Worm (Caenorhabditis elegans): ENCODE measurements around the gene K08C7.6.

The K08C7.6 gene

DNA sequence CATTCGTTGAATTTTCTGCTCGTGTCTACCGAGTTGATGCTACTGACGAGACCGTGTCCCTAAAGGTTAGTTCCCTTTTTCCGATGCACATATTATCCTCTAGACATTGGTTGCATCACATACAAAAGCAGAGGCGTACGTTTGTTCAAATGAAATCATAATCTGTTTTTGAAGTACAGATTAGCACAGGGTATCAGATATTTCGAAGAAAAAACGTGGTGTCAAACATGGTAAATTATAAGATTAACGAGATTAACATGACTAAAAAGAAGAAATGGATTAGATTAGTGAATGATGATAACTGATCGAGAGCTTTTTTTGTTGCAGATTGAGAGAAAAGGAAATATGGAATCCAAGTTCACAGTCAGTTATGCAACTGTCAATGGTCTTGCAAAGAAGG, 33.2 kb upstream of the K08C7.6 start:
- TF ChIP-seq fkh-8 (tag; optimal IDR thresholded peaks at IDR 0.05) (peak; percentile 19), pax-3 (tag; optimal IDR thresholded peaks at IDR 0.05) (peak; percentile 67), lin-39 (tag; optimal IDR thresholded peaks at IDR 0.05) (no peak), dsc-1 (tag; optimal IDR thresholded peaks at IDR 0.05) (peak; percentile 84)

DNA sequence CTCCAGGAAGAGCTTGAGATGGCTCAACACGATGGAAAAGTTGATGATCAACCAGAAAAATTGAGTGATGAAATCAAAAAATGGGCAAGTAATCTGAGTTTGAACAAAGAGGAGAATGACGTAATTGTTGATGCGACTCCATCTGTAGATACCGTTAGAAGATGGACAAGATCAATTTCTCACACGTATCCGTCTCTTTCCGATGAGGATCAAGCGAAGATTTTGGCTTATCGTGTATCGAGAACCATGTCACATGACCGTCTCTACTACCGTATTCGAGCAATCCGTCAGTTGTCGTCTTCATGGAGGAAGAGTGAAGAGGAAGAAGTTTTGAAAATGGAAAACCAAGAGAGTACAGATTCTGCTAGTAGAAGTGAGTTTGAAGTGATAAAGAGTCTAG, 32.4 kb upstream of the K08C7.6 start:
- no peak for TF ChIP-seq snu-23 (GFP tag; optimal IDR thresholded peaks at IDR 0.05)
- peak; percentile 51 for TF ChIP-seq blmp-1 (tag; optimal IDR thresholded peaks at IDR 0.05)

- TF ChIP-seq efl-3 (GFP tag; optimal IDR thresholded peaks at IDR 0.05) (no peak), C16A3.4 (tag; optimal IDR thresholded peaks at IDR 0.05) (no peak), elt-2 (tag; optimal IDR thresholded peaks at IDR 0.05) (no peak), alr-1 (tag; optimal IDR thresholded peaks at IDR 0.05; ENCODE audit: borderline replicate concordance) (no peak), nhr-47 (tag; optimal IDR thresholded peaks at IDR 0.05) (no peak), lin-13 (GFP tag; optimal IDR thresholded peaks at IDR 0.05) (no peak), nhr-20 (tag; optimal IDR thresholded peaks at IDR 0.05) (no peak), nhr-84 (tag; optimal IDR thresholded peaks at IDR 0.05) (no peak), jun-1 (tag; optimal IDR thresholded peaks at IDR 0.05) (no peak), nhr-77 (tag; optimal IDR thresholded peaks at IDR 0.05) (no peak), mab-9 (GFP tag; IDR thresholded peaks at IDR 0.05) (no peak), nhr-28 (tag; optimal IDR thresholded peaks at IDR 0.05) (no peak)
Observed at ce11 chrIV:10716348-10716747, 30.7 kb upstream of the K08C7.6 start, which contains the start of gene ncx-3. TSS of gene ncx-3 (plus strand) at chrIV:10716648.

ce11 chrIV:10714594-10714993, 28.9 kb upstream of the K08C7.6 start:
- TF ChIP-seq swsn-7 (tag; optimal IDR thresholded peaks at IDR 0.05) (peak; percentile 23), nhr-47 (tag; optimal IDR thresholded peaks at IDR 0.05) (peak; percentile 10), nhr-71 (tag; optimal IDR thresholded peaks at IDR 0.05) (peak; percentile 45), nhr-77 (tag; optimal IDR thresholded peaks at IDR 0.05) (peak; percentile 28), nhr-90 (tag; optimal IDR thresholded peaks at IDR 0.05; ENCODE audit: poor library complexity) (peak; percentile 22), ceh-88 (GFP tag; IDR thresholded peaks at IDR 0.05) (no peak), ceh-82 (tag; optimal IDR thresholded peaks at IDR 0.05) (no peak), lin-35 (GFP tag; optimal IDR thresholded peaks at IDR 0.05) (peak in 1 of 2 experiments; percentile 46), hlh-17 (GFP tag; optimal IDR thresholded peaks at IDR 0.05; ENCODE audit: borderline replicate concordance) (no peak), efl-1 (optimal IDR thresholded peaks at IDR 0.05) (peak; percentile 23 to 29), efl-1 (GFP tag; optimal IDR thresholded peaks at IDR 0.05 in 1 of 2) (peak; percentile 0 to 89), snpc-4 (tag; optimal IDR thresholded peaks at IDR 0.05) (no peak), nhr-85 (tag) (peak; percentile 68), mep-1 (tag; optimal IDR thresholded peaks at IDR 0.05) (peak; percentile 59), nhr-20 (tag; optimal IDR thresholded peaks at IDR 0.05) (peak; percentile 58), sox-4 (tag; optimal IDR thresholded peaks at IDR 0.05) (no peak), lsy-2 (tag; optimal IDR thresholded peaks at IDR 0.05) (peak; percentile 15 to 33), fkh-8 (tag; optimal IDR thresholded peaks at IDR 0.05) (peak; percentile 42), snu-23 (GFP tag; optimal IDR thresholded peaks at IDR 0.05) (peak; percentile 60), blmp-1 (tag; optimal IDR thresholded peaks at IDR 0.05) (peak; percentile 57), pag-3 (tag; optimal IDR thresholded peaks at IDR 0.05; ENCODE audit: borderline replicate concordance, insufficient read depth) (no peak), dpl-1 (GFP tag; optimal IDR thresholded peaks at IDR 0.05) (peak; percentile 7 to 13 (median 12)), C16A3.4 (tag; optimal IDR thresholded peaks at IDR 0.05) (no peak), tlp-1 (tag; optimal IDR thresholded peaks at IDR 0.05) (no peak), xbp-1 (tag; optimal IDR thresholded peaks at IDR 0.05) (peak; percentile 20), lin-14 (GFP tag; optimal IDR thresholded peaks at IDR 0.05) (peak; percentile 75)
